Fruit fly (Drosophila melanogaster) whole organism, embryonic: ENCODE measurements around the gene CG13894.

Experiments
- ATbp ChIP-seq: fragments of 200-800 bp; sonication (Bioruptor generic); optimal IDR thresholded peaks from 2 replicates; lab custom pipeline; 2017; ENCODE audit warnings: missing biosample characterization, mild to moderate bottlenecking, missing genetic modification characterization, missing genetic modification reagents
- Antp ChIP-seq: fragments of 200-800 bp; sonication (Bioruptor generic); optimal IDR thresholded peaks from 3 replicates; lab custom pipeline; 2016; ENCODE audit warnings: missing biosample characterization, missing genetic modification characterization
- CG10274 ChIP-seq: fragments of 200-800 bp; sonication (Bioruptor generic); optimal IDR thresholded peaks from 3 replicates; lab custom pipeline; 2017; ENCODE audit warnings: missing biosample characterization, mild to moderate bottlenecking, missing genetic modification characterization
- CG11247 ChIP-seq: fragments of 200-800 bp; sonication (Bioruptor generic); IDR thresholded peaks from 2 replicates; pipeline ENCODE4 v1.3.6; 2022; ENCODE audit warnings: missing biosample characterization, missing genetic modification characterization
- CG12104 ChIP-seq: fragments of 200-800 bp; sonication (Bioruptor generic); optimal IDR thresholded peaks from 3 replicates; lab custom pipeline; 2016; ENCODE audit warnings: missing biosample characterization, missing genetic modification characterization
- CG12219 ChIP-seq: fragments of 200-800 bp; sonication (Bioruptor generic); optimal IDR thresholded peaks from 3 replicates; lab custom pipeline; 2018; ENCODE audit warnings: missing biosample characterization, mild to moderate bottlenecking, missing genetic modification characterization
- CG14050 ChIP-seq: fragments of 200-800 bp; sonication (Bioruptor generic); IDR thresholded peaks from 3 replicates; pipeline ENCODE4 v1.3.6; 2022; ENCODE audit warnings: missing biosample characterization, missing genetic modification characterization
- CG16815 ChIP-seq: fragments of 200-800 bp; sonication (Bioruptor generic); optimal IDR thresholded peaks from 3 replicates; lab custom pipeline; 2017; ENCODE audit warnings: missing biosample characterization, mild to moderate bottlenecking, missing genetic modification characterization
- CG17568 ChIP-seq: fragments of 200-800 bp; sonication (Bioruptor generic); optimal IDR thresholded peaks from 2 replicates; lab custom pipeline; 2018; ENCODE audit warnings: missing biosample characterization, mild to moderate bottlenecking, missing genetic modification characterization, moderate library complexity
- CG2875 ChIP-seq: fragments of 200-800 bp; sonication (Bioruptor generic); optimal IDR thresholded peaks from 2 replicates; lab custom pipeline; 2017; ENCODE audit warnings: missing biosample characterization, mild to moderate bottlenecking, missing genetic modification characterization, missing genetic modification reagents
- CG30020 ChIP-seq: fragments of 200-800 bp; optimal IDR thresholded peaks from 2 replicates; lab custom pipeline; 2019; ENCODE audit warnings: missing biosample characterization, mild to moderate bottlenecking, missing genetic modification characterization, moderate library complexity
- CG33557 ChIP-seq: fragments of 200-800 bp; sonication (Bioruptor generic); optimal IDR thresholded peaks from 2 replicates; lab custom pipeline; 2019; ENCODE audit warnings: missing biosample characterization, mild to moderate bottlenecking, missing genetic modification characterization, moderate library complexity
- CG43689 ChIP-seq: fragments of 200-800 bp; sonication (Bioruptor generic); IDR thresholded peaks from 2 replicates; pipeline ENCODE4 v1.3.6; 2022; ENCODE audit warnings: missing biosample characterization, missing genetic modification characterization
- CG4730 ChIP-seq: fragments of 200-800 bp; sonication (Bioruptor generic); IDR thresholded peaks from 2 replicates; pipeline ENCODE4 v1.3.6; 2022; ENCODE audit warnings: missing biosample characterization, missing genetic modification characterization
- CG5180 ChIP-seq: fragments of 200-800 bp; sonication (Bioruptor generic); optimal IDR thresholded peaks from 3 replicates; lab custom pipeline; 2017; ENCODE audit warnings: missing biosample characterization, missing genetic modification characterization, mild to moderate bottlenecking, moderate library complexity, missing genetic modification reagents
- CG6175 ChIP-seq: fragments of 200-800 bp; sonication (Bioruptor generic); IDR thresholded peaks from 3 replicates; pipeline ENCODE4 v1.3.6; 2022; ENCODE audit warnings: missing biosample characterization, missing genetic modification characterization
- CG6854 ChIP-seq: fragments of 200-800 bp; sonication (Bioruptor generic); optimal IDR thresholded peaks from 3 replicates; lab custom pipeline; 2017; ENCODE audit warnings: missing biosample characterization, mild to moderate bottlenecking, missing genetic modification characterization
- CHES-1-like ChIP-seq: fragments of 200-800 bp; sonication (Bioruptor generic); optimal IDR thresholded peaks from 2 replicates; lab custom pipeline; 2016; ENCODE audit warnings: missing biosample characterization, missing genetic modification characterization
- Doc3 ChIP-seq: fragments of 200-800 bp; sonication (Bioruptor generic); IDR thresholded peaks from 3 replicates; pipeline ENCODE4 v1.3.6; 2022; ENCODE audit warnings: missing biosample characterization, missing genetic modification characterization; ENCODE audit not compliant: partially characterized antibody
- Dp ChIP-seq: fragments of 200-800 bp; sonication (Bioruptor generic); optimal IDR thresholded peaks from 2 replicates; lab custom pipeline; 2018; ENCODE audit warnings: missing biosample characterization, mild to moderate bottlenecking, missing genetic modification characterization, moderate library complexity
- Drgx ChIP-seq: fragments of 200-800 bp; sonication (Bioruptor generic); IDR thresholded peaks from 2 replicates; pipeline ENCODE4 v1.3.6; 2022; ENCODE audit warnings: missing biosample characterization, missing genetic modification characterization
- Elba2 ChIP-seq: fragments of 200-800 bp; sonication (Bioruptor generic); optimal IDR thresholded peaks from 3 replicates; lab custom pipeline; 2016; ENCODE audit warnings: missing biosample characterization, missing genetic modification characterization
- HmgZ ChIP-seq: fragments of 200-800 bp; sonication (Bioruptor generic); optimal IDR thresholded peaks from 2 replicates; lab custom pipeline; 2018; ENCODE audit warnings: missing biosample characterization, mild to moderate bottlenecking, missing genetic modification characterization
- Hr51 ChIP-seq, 2 experiments: fragments of 200-800 bp; sonication (Bioruptor generic); optimal IDR thresholded peaks; 2 replicates in 1 of 2; 3 replicates in 1 of 2; lab custom pipeline; 2016 to 2018; ENCODE audit warnings: missing biosample characterization in 2 of 2, missing genetic modification characterization in 2 of 2, mild to moderate bottlenecking in 1 of 2, moderate library complexity in 1 of 2
- Kr ChIP-seq: fragments of 200-800 bp; sonication (Bioruptor generic); optimal IDR thresholded peaks from 2 replicates; lab custom pipeline; 2017; ENCODE audit warnings: missing biosample characterization, mild to moderate bottlenecking, missing genetic modification characterization
- MTF-1 ChIP-seq: fragments of 200-800 bp; sonication (Bioruptor generic); optimal IDR thresholded peaks from 2 replicates; lab custom pipeline; 2018; ENCODE audit warnings: missing biosample characterization, mild to moderate bottlenecking, missing genetic modification characterization, borderline replicate concordance
- Opbp ChIP-seq: fragments of 200-800 bp; sonication (Bioruptor generic); IDR thresholded peaks from 3 replicates; pipeline ENCODE4 v1.3.6; 2022; ENCODE audit warnings: missing biosample characterization, missing genetic modification characterization; ENCODE audit not compliant: partially characterized antibody
- Side ChIP-seq: fragments of 200-800 bp; sonication (Bioruptor generic); optimal IDR thresholded peaks from 2 replicates; lab custom pipeline; 2016; ENCODE audit warnings: missing biosample characterization, missing genetic modification characterization
- Spps ChIP-seq: fragments of 200-800 bp; sonication (Bioruptor generic); optimal IDR thresholded peaks from 2 replicates; lab custom pipeline; 2018; ENCODE audit warnings: missing biosample characterization, mild to moderate bottlenecking, missing genetic modification characterization
- Ssrp ChIP-seq: fragments of 200-800 bp; sonication (Bioruptor generic); optimal IDR thresholded peaks from 2 replicates; lab custom pipeline; 2018; ENCODE audit warnings: missing biosample characterization, mild to moderate bottlenecking, missing genetic modification characterization, moderate library complexity
- al ChIP-seq: fragments of 200-800 bp; sonication (Bioruptor generic); IDR thresholded peaks from 2 replicates; pipeline ENCODE4 v1.3.6; 2022; ENCODE audit warnings: missing biosample characterization, missing genetic modification characterization
- az2 ChIP-seq: fragments of 200-800 bp; sonication (Bioruptor generic); optimal IDR thresholded peaks from 3 replicates; lab custom pipeline; 2016; ENCODE audit warnings: missing biosample characterization, missing genetic modification characterization
- bowl ChIP-seq: fragments of 200-800 bp; sonication (Bioruptor generic); IDR thresholded peaks from 2 replicates; pipeline ENCODE4 v1.3.6; 2022; ENCODE audit warnings: missing biosample characterization, missing genetic modification characterization
- br ChIP-seq: fragments of >200 bp; optimal IDR thresholded peaks from 2 replicates; lab custom pipeline; 2017
- bsh ChIP-seq, 2 experiments: fragments of 200-800 bp; sonication (Bioruptor generic); optimal IDR thresholded peaks; 2 replicates each; lab custom pipeline; 2017 to 2018; ENCODE audit warnings: mild to moderate bottlenecking in 2 of 2, missing biosample characterization in 2 of 2, missing genetic modification characterization in 2 of 2, moderate library complexity in 1 of 2
- cato ChIP-seq: fragments of 200-800 bp; sonication (Bioruptor generic); optimal IDR thresholded peaks from 2 replicates; lab custom pipeline; 2016; ENCODE audit warnings: missing biosample characterization, missing genetic modification characterization, borderline replicate concordance
- ftz-f1 ChIP-seq: fragments of 200-800 bp; sonication (Bioruptor generic); optimal IDR thresholded peaks from 2 replicates; lab custom pipeline; 2016; ENCODE audit warnings: missing biosample characterization, missing genetic modification characterization
- kay ChIP-seq: fragments of 200-800 bp; sonication (Bioruptor generic); optimal IDR thresholded peaks from 2 replicates; lab custom pipeline; 2016; ENCODE audit warnings: missing biosample characterization, missing genetic modification characterization
- ken ChIP-seq: fragments of 200-800 bp; sonication (Bioruptor generic); IDR thresholded peaks from 3 replicates; pipeline ENCODE4 v1.3.6; 2022; ENCODE audit warnings: missing biosample characterization, missing genetic modification characterization
- nom ChIP-seq: fragments of 200-800 bp; sonication (Bioruptor generic); optimal IDR thresholded peaks from 2 replicates; lab custom pipeline; 2017; ENCODE audit warnings: missing biosample characterization, missing genetic modification characterization, mild to moderate bottlenecking, moderate library complexity, missing genetic modification reagents
- oc ChIP-seq: fragments of 200-800 bp; sonication (Bioruptor generic); optimal IDR thresholded peaks from 2 replicates; lab custom pipeline; 2018; ENCODE audit warnings: missing biosample characterization, mild to moderate bottlenecking, missing genetic modification characterization, moderate library complexity
- phol ChIP-seq: fragments of 200-800 bp; sonication (Bioruptor generic); optimal IDR thresholded peaks from 3 replicates; lab custom pipeline; 2018; ENCODE audit warnings: missing biosample characterization, mild to moderate bottlenecking, missing genetic modification characterization, moderate library complexity
- pnt ChIP-seq: fragments of 200-800 bp; sonication (Bioruptor generic); optimal IDR thresholded peaks from 3 replicates; lab custom pipeline; 2016; ENCODE audit warnings: missing biosample characterization, missing genetic modification characterization
- rib ChIP-seq: fragments of 200-800 bp; sonication (Bioruptor generic); IDR thresholded peaks from 2 replicates; pipeline ENCODE4 v1.3.6; 2022; ENCODE audit warnings: missing biosample characterization, missing genetic modification characterization
- sisA ChIP-seq: fragments of 200-800 bp; sonication (Bioruptor generic); IDR thresholded peaks from 2 replicates; pipeline ENCODE4 v1.3.6; 2022; ENCODE audit warnings: missing biosample characterization, missing genetic modification characterization
- sob ChIP-seq: fragments of 200-800 bp; sonication (Bioruptor generic); IDR thresholded peaks from 2 replicates; pipeline ENCODE4 v1.3.6; 2022; ENCODE audit warnings: missing biosample characterization, missing genetic modification characterization
- unpg ChIP-seq: fragments of 200-800 bp; sonication (Bioruptor generic); optimal IDR thresholded peaks from 3 replicates; lab custom pipeline; 2018; ENCODE audit warnings: missing biosample characterization, mild to moderate bottlenecking, missing genetic modification characterization, moderate library complexity
- vfl ChIP-seq: fragments of 200-800 bp; sonication (Bioruptor generic); optimal IDR thresholded peaks from 2 replicates; lab custom pipeline; 2016; ENCODE audit warnings: missing biosample characterization, missing genetic modification characterization
- wor ChIP-seq: fragments of 200-800 bp; sonication (Bioruptor generic); IDR thresholded peaks from 2 replicates; pipeline ENCODE4 v1.3.6; 2022; ENCODE audit warnings: missing biosample characterization, missing genetic modification characterization

The CG13894 gene

dm6 chr3L:700160-700917 lies 1.4 kb upstream of the CG13894 start (continued):
- TF ChIP-seq CG4730 (GFP tag; lab: Robert Waterston, UW) (no peak; the same call in 1 of the 2 replicates), Ssrp (tag; lab: Kevin White, UChicago) (peak; percentile 24), CG6854 (peak; percentile 71), al (GFP tag; lab: Robert Waterston, UW) (peak; percentile 35; the same call in 1 of the 2 replicates), Side (GFP tag; lab: Kevin White, UChicago) (no peak), MTF-1 (peak; percentile 40), cato (peak; percentile 18), CG17568 (GFP tag; lab: Kevin White, UChicago) (peak; percentile 70), ftz-f1 (GFP tag; lab: Kevin White, UChicago) (no peak), bsh (GFP tag; optimal IDR thresholded peaks at IDR 0.05; lab: Kevin White, UChicago) (peak in 1 of 2 experiments; percentile 77), sisA (peak; percentile 29; the same call in 1 of the 2 replicates), CG12219 (GFP tag; lab: Kevin White, UChicago) (peak; percentile 83), HmgZ (tag; lab: Kevin White, UChicago) (peak; percentile 71), Antp (GFP tag; lab: Kevin White, UChicago) (no peak), CG43689 (no peak), wor (GFP tag; lab: Robert Waterston, UW) (no peak), Dp (GFP tag; lab: Kevin White, UChicago) (no peak), Spps (tag; lab: Kevin White, UChicago) (peak; percentile 31), CG10274 (no peak), nom (no peak), vfl (GFP tag; lab: Kevin White, UChicago) (peak; percentile 13), Opbp (GFP tag; lab: Robert Waterston, UW) (no peak), CG14050 (GFP tag; lab: Robert Waterston, UW) (peak; percentile 44; the same call in 1 of the 3 replicates), kay (GFP tag; lab: Kevin White, UChicago) (no peak), CG16815 (GFP tag; lab: Kevin White, UChicago) (peak; percentile 10), CG11247 (GFP tag; lab: Robert Waterston, UW) (no peak; the same call in 1 of the 2 replicates), phol (tag; lab: Kevin White, UChicago) (peak; percentile 66), CG33557 (no peak), ATbp (GFP tag; lab: Kevin White, UChicago) (peak; percentile 65), sob (GFP tag; lab: Robert Waterston, UW) (peak; percentile 46; the same call in 1 of the 2 replicates), ken (GFP tag; lab: Robert Waterston, UW) (no peak), CG2875 (GFP tag; lab: Kevin White, UChicago) (peak; percentile 42), CG5180 (GFP tag; lab: Kevin White, UChicago) (no peak), unpg (peak; percentile 86), Doc3 (GFP tag; lab: Robert Waterston, UW) (no peak), rib (GFP tag; lab: Robert Waterston, UW) (no peak), pnt (no peak), Elba2 (no peak), az2 (peak; percentile 42), br (lab: Kevin White, UChicago) (no peak), Drgx (GFP tag; lab: Robert Waterston, UW) (peak; percentile 51), oc (tag; lab: Kevin White, UChicago) (no peak), Kr (GFP tag; lab: Kevin White, UChicago) (no peak), CHES-1-like (GFP tag; lab: Kevin White, UChicago) (peak; percentile 42), CG30020 (tag; lab: Kevin White, UChicago) (no peak), bowl (no peak), CG6175 (GFP tag; lab: Robert Waterston, UW) (no peak), CG12104 (GFP tag; lab: Kevin White, UChicago) (peak; percentile 26), Hr51 (GFP tag; optimal IDR thresholded peaks at IDR 0.05; lab: Kevin White, UChicago) (peak; percentile 10 to 83)
